Worm (Caenorhabditis elegans) whole organism, L4/young adult: ENCODE measurements around the gene ceh-99.

Experiments
- W03F9.2 ChIP-seq: fragments of 150-350 bp; optimal IDR thresholded peaks from 2 replicates; lab custom pipeline; 2014; ENCODE audit warnings: missing biosample characterization, missing genetic modification characterization
- dao-5 ChIP-seq: sonication (generic microtip); optimal IDR thresholded peaks from 2 replicates; lab custom pipeline; 2016; ENCODE audit warnings: missing genotype, missing genetic modification characterization, moderate library complexity, missing compliant biosample characterization
- him-1 ChIP-seq: sonication (generic microtip); optimal IDR thresholded peaks from 2 replicates; lab custom pipeline; 2016; ENCODE audit warnings: missing genotype, missing genetic modification reagents, missing genetic modification characterization, missing compliant biosample characterization

- TF ChIP-seq him-1 (tag; lab: Kevin White, UChicago) (no peak), dao-5 (tag; lab: Kevin White, UChicago) (no peak), W03F9.2 (no peak)
Measured at ce11 chrII:12514620-12515019, 5.2 kb upstream of the ceh-99 start, which contains the start of gene srh-69.
